Fruit fly (Drosophila melanogaster): ENCODE measurements around the gene eIF2Bbeta.

Gene eIF2Bbeta

dm6 chrX:2743020-2743419 is 38.6 kb downstream of the eIF2Bbeta start (continued):
- TF ChIP-seq chinmo (GFP tag; IDR thresholded peaks at IDR 0.05; ENCODE audit: partially characterized antibody) (no peak), unpg (GFP tag; optimal IDR thresholded peaks at IDR 0.05) (peak; percentile 80), CG18599 (GFP tag; optimal IDR thresholded peaks at IDR 0.05) (peak; percentile 92), tna (GFP tag; IDR thresholded peaks at IDR 0.05; ENCODE audit: partially characterized antibody) (no peak), h (optimal IDR thresholded peaks at IDR 0.05) (no peak), repo (GFP tag; optimal IDR thresholded peaks at IDR 0.05) (peak; percentile 62), dan (GFP tag; IDR thresholded peaks at IDR 0.05) (no peak), Abd-B (GFP tag; optimal IDR thresholded peaks at IDR 0.05) (peak; percentile 69), oc (tag; optimal IDR thresholded peaks at IDR 0.05) (no peak), CG8765 (GFP tag; IDR thresholded peaks at IDR 0.05) (peak; percentile 59; the same call in 1 of the 2 replicates), TFAM (GFP tag; optimal IDR thresholded peaks at IDR 0.05) (no peak), esg (GFP tag; conservative IDR thresholded peaks at IDR 0.05) (peak; percentile 86), zfh1 (GFP tag; IDR thresholded peaks at IDR 0.05) (peak; percentile 86), CG3163 (GFP tag; optimal IDR thresholded peaks at IDR 0.05) (peak; percentile 60), p53 (GFP tag; optimal IDR thresholded peaks at IDR 0.05) (no peak), Hand (GFP tag; optimal IDR thresholded peaks at IDR 0.05) (peak; percentile 81), CG4328 (GFP tag; optimal IDR thresholded peaks at IDR 0.05) (no peak), CG6791 (GFP tag; IDR thresholded peaks at IDR 0.05; ENCODE audit: partially characterized antibody) (0 out of 3 replicates have a peak, but pooled peaks have one; percentile 19), scrt (GFP tag; optimal IDR thresholded peaks at IDR 0.05) (peak; percentile 63), Kr (GFP tag; optimal IDR thresholded peaks at IDR 0.05) (no peak), sr (GFP tag; IDR thresholded peaks at IDR 0.05) (peak; percentile 74; the same call in 2 of the 3 replicates), dmrt99B (tag; optimal IDR thresholded peaks at IDR 0.05) (peak; percentile 80), CG10366 (GFP tag; IDR thresholded peaks at IDR 0.05) (peak; percentile 89), CoRest (tag; optimal IDR thresholded peaks at IDR 0.05) (peak; percentile 74), chif (GFP tag; optimal IDR thresholded peaks at IDR 0.05) (peak; percentile 56 to 80), CG12299 (tag; optimal IDR thresholded peaks at IDR 0.05) (peak; percentile 18), NK7.1 (GFP tag; optimal IDR thresholded peaks at IDR 0.05) (peak; percentile 58), Hr3 (GFP tag; optimal IDR thresholded peaks at IDR 0.05) (peak; percentile 72), CG7372 (GFP tag; IDR thresholded peaks at IDR 0.05) (peak; percentile 85), sim (GFP tag; IDR thresholded peaks at IDR 0.05) (peak; percentile 15; the same call in 1 of the 2 replicates), CG32772 (GFP tag; IDR thresholded peaks at IDR 0.05) (peak; percentile 75), CG3995 (GFP tag; optimal IDR thresholded peaks at IDR 0.05) (peak; percentile 52), CG17912 (GFP tag; optimal IDR thresholded peaks at IDR 0.05) (no peak), CG10267 (tag; optimal IDR thresholded peaks at IDR 0.05) (peak; percentile 5), lola (GFP tag; optimal IDR thresholded peaks at IDR 0.05) (no peak), ind (GFP tag; optimal IDR thresholded peaks at IDR 0.05) (peak; percentile 86), Med (GFP tag) (peak; percentile 97), en (GFP tag; optimal IDR thresholded peaks at IDR 0.05) (peak; percentile 31), CG6765 (GFP tag; optimal IDR thresholded peaks at IDR 0.05) (no peak), Sox102F (GFP tag; optimal IDR thresholded peaks at IDR 0.05) (peak; percentile 79), CG3847 (GFP tag; IDR thresholded peaks at IDR 0.05) (peak; percentile 90), H15 (GFP tag; IDR thresholded peaks at IDR 0.05) (peak; percentile 83), BEAF-32 (GFP tag; optimal IDR thresholded peaks at IDR 0.05) (no peak), CG3407 (GFP tag; optimal IDR thresholded peaks at IDR 0.05) (no peak), slp2 (GFP tag; optimal IDR thresholded peaks at IDR 0.05) (peak; percentile 75), CG12104 (GFP tag; optimal IDR thresholded peaks at IDR 0.05) (peak; percentile 67), CG42726 (GFP tag; IDR thresholded peaks at IDR 0.05; ENCODE audit: partially characterized antibody) (no peak), CG14860 (GFP tag; IDR thresholded peaks at IDR 0.05; ENCODE audit: partially characterized antibody) (0 out of 3 replicates have a peak, but pooled peaks have one; percentile 48), CG6854 (GFP tag; optimal IDR thresholded peaks at IDR 0.05) (peak; percentile 53), CG11696 (GFP tag; IDR thresholded peaks at IDR 0.05) (peak; percentile 76)
